Worm (Caenorhabditis elegans) whole organism, mixed stage, embryonic: ENCODE results near the gene hot-6.

Experiments used
- ceh-43 ChIP-seq: fragments of 200-800 bp; sonication (Bioruptor generic); optimal IDR thresholded peaks from 2 replicates; lab custom pipeline; 2018; ENCODE audit warnings: mild to moderate bottlenecking, missing genetic modification characterization, moderate library complexity, missing compliant biosample characterization
- nhr-28 ChIP-seq: fragments of 150-350 bp; optimal IDR thresholded peaks from 2 replicates; lab custom pipeline; 2014; ENCODE audit warnings: missing biosample characterization, missing genetic modification characterization
- unc-39 ChIP-seq: fragments of 150-350 bp; optimal IDR thresholded peaks from 2 replicates; lab custom pipeline; 2014; ENCODE audit warnings: missing biosample characterization, missing genetic modification characterization
- unc-62 ChIP-seq: fragments of 150-350 bp; optimal IDR thresholded peaks from 2 replicates; lab custom pipeline; 2014; ENCODE audit warnings: missing biosample characterization, missing genetic modification reagents, missing genetic modification characterization

- TF ChIP-seq unc-62 (GFP tag; lab: Kevin White, UChicago) (no peak), unc-39 (tag; lab: Kevin White, UChicago) (no peak), ceh-43 (GFP tag; lab: Kevin White, UChicago) (no peak), nhr-28 (no peak)
These were observed 47.6 kb downstream of the hot-6 start for ce11 chrV:10975091-10975490.
